Worm (Caenorhabditis elegans) whole organism, young adult: ENCODE results near the gene ten-1.

Source experiments
- B0019.2 ChIP-seq: fragments of 200-800 bp; sonication (Bioruptor generic); conservative IDR thresholded peaks from 2 replicates; pipeline ENCODE4 v1.3.6; 2022; ENCODE audit warnings: missing genetic modification reagents, missing genetic modification characterization, missing compliant biosample characterization
- B0035.1 ChIP-seq: sonication (generic microtip); optimal IDR thresholded peaks from 2 replicates; lab custom pipeline; 2016; ENCODE audit warnings: missing genetic modification characterization, mild to moderate bottlenecking, missing compliant biosample characterization, missing genotype, missing genetic modification reagents
- B0261.1 ChIP-seq: sonication (generic microtip); optimal IDR thresholded peaks from 2 replicates; lab custom pipeline; 2016; ENCODE audit warnings: mild to moderate bottlenecking, missing genetic modification characterization, moderate library complexity, missing compliant biosample characterization
- C06A6.2 ChIP-seq: fragments of 200-800 bp; sonication (Bioruptor generic); conservative IDR thresholded peaks from 2 replicates; pipeline ENCODE4 v1.3.6; 2022; ENCODE audit warnings: missing genetic modification characterization, missing compliant biosample characterization
- F22D6.2 ChIP-seq: sonication (generic microtip); optimal IDR thresholded peaks from 2 replicates; lab custom pipeline; 2016; ENCODE audit warnings: mild to moderate bottlenecking, missing genetic modification characterization, missing compliant biosample characterization
- K12H6.12 ChIP-seq: fragments of 200-800 bp; sonication (Bioruptor generic); optimal IDR thresholded peaks from 2 replicates; lab custom pipeline; 2018; ENCODE audit warnings: mild to moderate bottlenecking, missing genetic modification characterization, missing compliant biosample characterization
- Y95B8A.8 ChIP-seq: fragments of 200-800 bp; sonication (Bioruptor generic); IDR thresholded peaks from 2 replicates; pipeline ENCODE4 v1.3.6; 2022; ENCODE audit warnings: missing genetic modification reagents, missing genetic modification characterization, missing compliant biosample characterization
- ZK185.1 ChIP-seq: sonication (generic microtip); optimal IDR thresholded peaks from 2 replicates; lab custom pipeline; 2016; ENCODE audit warnings: mild to moderate bottlenecking, missing genetic modification characterization, missing compliant biosample characterization; ENCODE audit not compliant: poor library complexity, severe bottlenecking
- akir-1 ChIP-seq: fragments of 200-800 bp; sonication (Bioruptor generic); optimal IDR thresholded peaks from 2 replicates; lab custom pipeline; 2018; ENCODE audit warnings: mild to moderate bottlenecking, missing genetic modification characterization, moderate library complexity, missing compliant biosample characterization
- aptf-3 ChIP-seq: fragments of 200-800 bp; sonication (Bioruptor generic); IDR thresholded peaks from 2 replicates; pipeline ENCODE4 v1.3.6; 2022; ENCODE audit warnings: missing genetic modification characterization, missing compliant biosample characterization
- atf-7 ChIP-seq: sonication (generic microtip); optimal IDR thresholded peaks from 2 replicates; lab custom pipeline; 2017; ENCODE audit warnings: mild to moderate bottlenecking, missing genetic modification characterization, missing compliant biosample characterization
- athp-1 ChIP-seq: sonication (generic microtip); optimal IDR thresholded peaks from 2 replicates; lab custom pipeline; 2017; ENCODE audit warnings: mild to moderate bottlenecking, missing genetic modification characterization, missing compliant biosample characterization
- attf-3 ChIP-seq: fragments of 200-800 bp; sonication (Bioruptor generic); conservative IDR thresholded peaks from 2 replicates; pipeline ENCODE4 v1.3.6; 2022; ENCODE audit warnings: missing genetic modification reagents, missing genetic modification characterization, missing compliant biosample characterization
- attf-5 ChIP-seq: fragments of 200-800 bp; sonication (Bioruptor generic); optimal IDR thresholded peaks from 2 replicates; lab custom pipeline; 2018; ENCODE audit warnings: mild to moderate bottlenecking, missing genetic modification characterization, missing compliant biosample characterization
- egl-18 ChIP-seq: fragments of 200-800 bp; sonication (Bioruptor generic); IDR thresholded peaks from 2 replicates; pipeline ENCODE4 v1.3.6; 2022; ENCODE audit warnings: missing genetic modification reagents, missing genetic modification characterization, missing compliant biosample characterization
- egrh-3 ChIP-seq: fragments of 200-800 bp; sonication (Bioruptor generic); IDR thresholded peaks from 2 replicates; pipeline ENCODE4 v1.3.6; 2022; ENCODE audit warnings: missing genetic modification reagents, missing genetic modification characterization, missing compliant biosample characterization
- fkh-3 ChIP-seq: sonication (generic microtip); optimal IDR thresholded peaks from 2 replicates; lab custom pipeline; 2016; ENCODE audit warnings: mild to moderate bottlenecking, missing genetic modification characterization, missing compliant biosample characterization
- gei-17 ChIP-seq: fragments of 200-800 bp; sonication (Bioruptor generic); optimal IDR thresholded peaks from 2 replicates; lab custom pipeline; 2018; ENCODE audit warnings: mild to moderate bottlenecking, missing genetic modification characterization, missing compliant biosample characterization
- hlh-12 ChIP-seq: sonication (generic microtip); optimal IDR thresholded peaks from 2 replicates; lab custom pipeline; 2016; ENCODE audit warnings: missing genetic modification characterization, missing compliant biosample characterization
- hlh-26 ChIP-seq: fragments of 200-800 bp; sonication (Bioruptor generic); conservative IDR thresholded peaks from 2 replicates; pipeline ENCODE4 v1.3.6; 2022; ENCODE audit warnings: missing genetic modification reagents, missing genetic modification characterization, missing compliant biosample characterization
- hmg-1.2 ChIP-seq: fragments of 200-800 bp; sonication (Bioruptor generic); IDR thresholded peaks from 2 replicates; pipeline ENCODE4 v1.3.6; 2022; ENCODE audit warnings: missing genetic modification reagents, missing genetic modification characterization, missing compliant biosample characterization
- lag-1 ChIP-seq: fragments of 200-800 bp; sonication (Bioruptor generic); IDR thresholded peaks from 2 replicates; pipeline ENCODE4 v1.3.6; 2022; ENCODE audit warnings: missing genetic modification reagents, missing genetic modification characterization, missing compliant biosample characterization
- lin-40 ChIP-seq: sonication (generic microtip); optimal IDR thresholded peaks from 2 replicates; lab custom pipeline; 2016; ENCODE audit warnings: missing genetic modification characterization, mild to moderate bottlenecking, missing compliant biosample characterization, missing genotype, missing genetic modification reagents
- lsl-1 ChIP-seq: fragments of 200-800 bp; sonication (Bioruptor generic); optimal IDR thresholded peaks from 2 replicates; lab custom pipeline; 2018; ENCODE audit warnings: mild to moderate bottlenecking, missing genetic modification characterization, moderate library complexity, missing compliant biosample characterization
- mcd-1 ChIP-seq: fragments of 200-800 bp; sonication (Bioruptor generic); IDR thresholded peaks from 2 replicates; pipeline ENCODE4 v1.3.6; 2022; ENCODE audit warnings: missing genetic modification reagents, missing genetic modification characterization, missing compliant biosample characterization
- nfyb-1 ChIP-seq: fragments of 200-800 bp; sonication (Bioruptor generic); IDR thresholded peaks from 2 replicates; pipeline ENCODE4 v1.3.6; 2022; ENCODE audit warnings: missing genetic modification reagents, missing genetic modification characterization, missing compliant biosample characterization
- nhr-27 ChIP-seq: fragments of 200-800 bp; sonication (Bioruptor generic); optimal IDR thresholded peaks from 2 replicates; lab custom pipeline; 2018; ENCODE audit warnings: mild to moderate bottlenecking, missing genetic modification characterization, moderate library complexity, missing compliant biosample characterization
- nhr-80 ChIP-seq: sonication (generic microtip); optimal IDR thresholded peaks from 2 replicates; lab custom pipeline; 2016; ENCODE audit warnings: missing genetic modification characterization, missing compliant biosample characterization
- nhr-90 ChIP-seq: sonication (generic microtip); optimal IDR thresholded peaks from 2 replicates; lab custom pipeline; 2016; ENCODE audit warnings: missing genotype, mild to moderate bottlenecking, missing genetic modification characterization, missing compliant biosample characterization
- rec-8 ChIP-seq, 2 experiments: sonication (generic microtip); optimal IDR thresholded peaks; 2 replicates each; lab custom pipeline; 2016; ENCODE audit warnings: mild to moderate bottlenecking in 2 of 2, missing genetic modification characterization in 2 of 2, missing genetic modification reagents in 2 of 2, missing genotype in 2 of 2, missing biosample characterization in 1 of 2, missing compliant biosample characterization in 1 of 2, moderate library complexity in 1 of 2
- snpc-1.1 ChIP-seq: sonication (generic microtip); optimal IDR thresholded peaks from 2 replicates; lab custom pipeline; 2017; ENCODE audit warnings: missing genetic modification characterization, mild to moderate bottlenecking, missing compliant biosample characterization, antibody characterized with exemption, moderate library complexity, missing genotype, missing genetic modification reagents; ENCODE audit not compliant: insufficient read depth
- snpc-1.3 ChIP-seq: sonication (generic microtip); optimal IDR thresholded peaks from 2 replicates; lab custom pipeline; 2017; ENCODE audit warnings: missing genetic modification characterization, mild to moderate bottlenecking, missing compliant biosample characterization, antibody characterized with exemption, moderate library complexity, missing genotype, missing genetic modification reagents; ENCODE audit not compliant: insufficient read depth
- somi-1 ChIP-seq: fragments of 200-800 bp; sonication (Bioruptor generic); optimal IDR thresholded peaks from 2 replicates; lab custom pipeline; 2018; ENCODE audit warnings: mild to moderate bottlenecking, missing genetic modification characterization, missing compliant biosample characterization
- sptf-2 ChIP-seq: fragments of 200-800 bp; sonication (Bioruptor generic); optimal IDR thresholded peaks from 2 replicates; lab custom pipeline; 2018; ENCODE audit warnings: mild to moderate bottlenecking, missing genetic modification characterization, missing compliant biosample characterization
- tbp1 ChIP-seq: fragments of 200-800 bp; sonication (Bioruptor generic); optimal IDR thresholded peaks from 2 replicates; lab custom pipeline; 2018; ENCODE audit warnings: mild to moderate bottlenecking, missing genetic modification characterization, missing compliant biosample characterization
- xnd-1 ChIP-seq: sonication (generic microtip); optimal IDR thresholded peaks from 2 replicates; lab custom pipeline; 2016; ENCODE audit warnings: missing genotype, missing genetic modification reagents, missing genetic modification characterization, missing compliant biosample characterization
- zim-3 ChIP-seq: sonication (generic microtip); optimal IDR thresholded peaks from 2 replicates; lab custom pipeline; 2017; ENCODE audit warnings: mild to moderate bottlenecking, missing genetic modification characterization, moderate library complexity, missing compliant biosample characterization
- ztf-26 ChIP-seq: sonication (generic microtip); optimal IDR thresholded peaks from 2 replicates; lab custom pipeline; 2017; ENCODE audit warnings: missing genetic modification characterization, missing compliant biosample characterization
- ztf-6 ChIP-seq: fragments of 200-800 bp; sonication (Bioruptor generic); IDR thresholded peaks from 2 replicates; pipeline ENCODE4 v1.3.6; 2022; ENCODE audit warnings: missing genetic modification reagents, missing genetic modification characterization, missing compliant biosample characterization

The ten-1 gene

ce11 chrIII:6820343-6820985, at the start of gene ten-1:
TSS of gene ten-1 (plus strand) at chrIII:6820935.
- TF ChIP-seq hmg-1.2 (GFP tag; lab: Robert Waterston, UW): 0 out of 2 replicates have a peak, but pooled peaks have one; percentile 31
- no peak for TF ChIP-seq ztf-26 (tag; lab: Kevin White, UChicago)

- TF ChIP-seq attf-3 (GFP tag; lab: Robert Waterston, UW) (no peak), aptf-3 (no peak), akir-1 (GFP tag; lab: Kevin White, UChicago) (no peak), egrh-3 (GFP tag; lab: Robert Waterston, UW) (no peak), lsl-1 (no peak), hlh-12 (tag; lab: Kevin White, UChicago) (no peak), xnd-1 (tag; lab: Kevin White, UChicago) (no peak), fkh-3 (tag; lab: Kevin White, UChicago) (no peak)
Observed at ce11 chrIII:6795326-6795725, 25.4 kb upstream of the ten-1 start, which contains the start of gene R05H11.1. TSS of gene R05H11.1 (plus strand) at chrIII:6795626.

- TF ChIP-seq akir-1 (GFP tag; lab: Kevin White, UChicago): no peak
- no peak for TF ChIP-seq rec-8 (tag; optimal IDR thresholded peaks at IDR 0.05; lab: Kevin White, UChicago)
- no peak for TF ChIP-seq mcd-1
- no peak for TF ChIP-seq atf-7
- no peak for TF ChIP-seq nfyb-1 (GFP tag; lab: Robert Waterston, UW)
- TF ChIP-seq lin-40: no peak
Observed at ce11 chrIII:6797965-6798364, 22.8 kb upstream of the ten-1 start, which contains the start of gene R05H11.2. TSS of gene R05H11.2 (plus strand) at chrIII:6798297.

ce11 chrIII:6798906-6799305, 21.8 kb upstream of the ten-1 start:
- TF ChIP-seq K12H6.12: no peak
- no peak for TF ChIP-seq nhr-27
- TF ChIP-seq lin-40: no peak
- no peak for TF ChIP-seq F22D6.2 (tag; lab: Kevin White, UChicago)
- TF ChIP-seq lag-1 (GFP tag; lab: Robert Waterston, UW): no peak
- TF ChIP-seq ztf-6 (GFP tag; lab: Robert Waterston, UW): no peak
- no peak for TF ChIP-seq sptf-2 (GFP tag; lab: Kevin White, UChicago)

ce11 chrIII:6799664-6800063, 21.1 kb upstream of the ten-1 start:
- no peak for TF ChIP-seq B0035.1 (tag; lab: Kevin White, UChicago)
- TF ChIP-seq ztf-6 (GFP tag; lab: Robert Waterston, UW): no peak
- no peak for TF ChIP-seq aptf-3
- TF ChIP-seq somi-1 (GFP tag; lab: Kevin White, UChicago): no peak
- TF ChIP-seq tbp1 (GFP tag; lab: Kevin White, UChicago): no peak
- no peak for TF ChIP-seq ztf-26 (tag; lab: Kevin White, UChicago)
- TF ChIP-seq B0019.2 (GFP tag; lab: Robert Waterston, UW): no peak

ce11 chrIII:6802488-6802887, 18.2 kb upstream of the ten-1 start, which contains the start of gene lim-8:
TSS of gene lim-8 (plus strand) at chrIII:6802788.
- TF ChIP-seq ZK185.1 (no peak), B0019.2 (GFP tag; lab: Robert Waterston, UW) (no peak), hlh-26 (GFP tag; lab: Robert Waterston, UW) (no peak), snpc-1.1 (no peak), B0035.1 (tag; lab: Kevin White, UChicago) (no peak), B0261.1 (tag; lab: Kevin White, UChicago) (no peak), attf-3 (GFP tag; lab: Robert Waterston, UW) (no peak), C06A6.2 (no peak), nhr-90 (tag; lab: Kevin White, UChicago) (no peak), Y95B8A.8 (no peak), athp-1 (tag; lab: Kevin White, UChicago) (no peak), nhr-80 (tag; lab: Kevin White, UChicago) (no peak), zim-3 (tag; lab: Kevin White, UChicago) (no peak), gei-17 (GFP tag; lab: Kevin White, UChicago) (no peak), egl-18 (no peak), attf-5 (GFP tag; lab: Kevin White, UChicago) (no peak), snpc-1.3 (no peak)
